Fruit fly (Drosophila melanogaster) whole organism, pupa: ENCODE results near the gene CG32201.
A peak's percentile ranks its signal among the peaks of the same experiment; 100 is the strongest.

ENCODE experiments used
- CG10348 ChIP-seq: fragments of 200-800 bp; sonication (Bioruptor generic); IDR thresholded peaks from 2 replicates; pipeline ENCODE4 v1.3.6; 2022; ENCODE audit warnings: missing biosample characterization, missing genetic modification characterization
- CG12605 ChIP-seq: fragments of 200-800 bp; sonication (Bioruptor generic); IDR thresholded peaks from 2 replicates; pipeline ENCODE4 v1.3.6; 2022; ENCODE audit warnings: missing biosample characterization, missing genetic modification characterization
- CG13204 ChIP-seq: fragments of 200-800 bp; sonication (Bioruptor generic); optimal IDR thresholded peaks from 2 replicates; lab custom pipeline; 2018; ENCODE audit warnings: missing biosample characterization, mild to moderate bottlenecking, missing genetic modification characterization, moderate library complexity
- CG14655 ChIP-seq: fragments of 200-800 bp; sonication (Bioruptor generic); optimal IDR thresholded peaks from 3 replicates; lab custom pipeline; 2017; ENCODE audit warnings: mild to moderate bottlenecking, missing biosample characterization, missing genetic modification reagents, missing genetic modification characterization
- CG15710 ChIP-seq: fragments of 200-800 bp; sonication (Bioruptor generic); optimal IDR thresholded peaks from 2 replicates; lab custom pipeline; 2018; ENCODE audit warnings: missing biosample characterization, mild to moderate bottlenecking, missing genetic modification characterization, moderate library complexity
- CG17806 ChIP-seq: fragments of 200-800 bp; sonication (Bioruptor generic); optimal IDR thresholded peaks from 2 replicates; lab custom pipeline; 2018; ENCODE audit warnings: missing biosample characterization, mild to moderate bottlenecking, missing genetic modification characterization, moderate library complexity
- CG32121 ChIP-seq: fragments of 200-800 bp; sonication (Bioruptor generic); IDR thresholded peaks from 2 replicates; pipeline ENCODE4 v1.3.6; 2022; ENCODE audit warnings: missing biosample characterization, missing genetic modification characterization
- CG34367 ChIP-seq: fragments of 200-800 bp; sonication (Bioruptor generic); optimal IDR thresholded peaks from 2 replicates; lab custom pipeline; 2018; ENCODE audit warnings: missing biosample characterization, mild to moderate bottlenecking, missing genetic modification characterization
- CG4496 ChIP-seq: fragments of 200-800 bp; sonication (Bioruptor generic); IDR thresholded peaks from 3 replicates; pipeline ENCODE4 v1.3.6; 2022; ENCODE audit warnings: missing biosample characterization, missing genetic modification characterization
- CG8159 ChIP-seq: fragments of 200-800 bp; sonication (Bioruptor generic); optimal IDR thresholded peaks from 3 replicates; lab custom pipeline; 2018; ENCODE audit warnings: missing biosample characterization, mild to moderate bottlenecking, missing genetic modification characterization, moderate library complexity
- CG8301 ChIP-seq: fragments of 200-800 bp; sonication (Bioruptor generic); optimal IDR thresholded peaks from 2 replicates; lab custom pipeline; 2018; ENCODE audit warnings: missing biosample characterization, mild to moderate bottlenecking, missing genetic modification characterization
- CG9948 ChIP-seq: fragments of 200-800 bp; sonication (Bioruptor generic); optimal IDR thresholded peaks from 2 replicates; lab custom pipeline; 2018; ENCODE audit warnings: missing biosample characterization, mild to moderate bottlenecking, missing genetic modification characterization, moderate library complexity
- D1 ChIP-seq: fragments of 200-800 bp; sonication (Bioruptor generic); optimal IDR thresholded peaks from 2 replicates; lab custom pipeline; 2018; ENCODE audit warnings: missing biosample characterization, mild to moderate bottlenecking, missing genetic modification characterization, moderate library complexity
- EcR ChIP-seq: fragments of 200-800 bp; sonication (Bioruptor generic); optimal IDR thresholded peaks from 3 replicates; lab custom pipeline; 2019; ENCODE audit warnings: missing biosample characterization, missing genetic modification characterization, mild to moderate bottlenecking, moderate library complexity, missing genetic modification reagents
- Ets98B ChIP-seq: fragments of 200-800 bp; sonication (Bioruptor generic); IDR thresholded peaks from 2 replicates; pipeline ENCODE4 v1.3.6; 2022; ENCODE audit warnings: missing biosample characterization, missing genetic modification characterization
- Pif1A ChIP-seq: fragments of 200-800 bp; sonication (Bioruptor generic); optimal IDR thresholded peaks from 3 replicates; lab custom pipeline; 2016; ENCODE audit warnings: missing biosample characterization, missing genetic modification characterization
- Pif1B ChIP-seq: fragments of 200-800 bp; sonication (Bioruptor generic); optimal IDR thresholded peaks from 3 replicates; lab custom pipeline; 2016; ENCODE audit warnings: missing biosample characterization, missing genetic modification characterization
- Snoo ChIP-seq: fragments of 200-800 bp; sonication (Bioruptor generic); optimal IDR thresholded peaks from 3 replicates; lab custom pipeline; 2017; ENCODE audit warnings: missing biosample characterization, mild to moderate bottlenecking, missing genetic modification characterization, inconsistent platforms
- fd96Ca ChIP-seq: fragments of 200-800 bp; sonication (Bioruptor generic); IDR thresholded peaks from 3 replicates; pipeline ENCODE4 v1.3.6; 2022; ENCODE audit warnings: missing biosample characterization, missing genetic modification characterization
- gl ChIP-seq: fragments of 200-800 bp; sonication (Bioruptor generic); optimal IDR thresholded peaks from 2 replicates; lab custom pipeline; 2018; ENCODE audit warnings: missing biosample characterization, mild to moderate bottlenecking, missing genetic modification characterization
- rn ChIP-seq: fragments of 200-800 bp; sonication (Bioruptor generic); IDR thresholded peaks from 2 replicates; pipeline ENCODE4 v1.3.6; 2022; ENCODE audit warnings: missing biosample characterization, missing genetic modification characterization

Gene CG32201

DNA sequence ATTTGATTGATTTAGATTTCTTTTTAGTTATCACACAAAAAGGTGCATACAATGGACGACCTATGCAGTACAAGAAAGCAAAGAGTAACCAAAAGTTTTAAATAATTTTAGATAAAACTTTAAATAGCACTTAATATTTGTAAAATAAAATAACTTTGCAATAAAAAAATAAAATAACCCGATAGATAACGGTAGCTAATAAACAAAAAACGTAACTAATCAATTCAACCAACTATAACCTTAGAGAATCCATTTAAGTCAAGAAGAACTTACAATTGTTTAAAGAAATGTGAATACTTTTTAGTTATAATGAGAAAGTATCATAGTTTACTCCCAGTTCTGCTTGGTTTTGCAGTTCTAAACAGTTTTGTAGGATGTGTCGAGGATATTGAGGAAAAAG, at the start of gene CG32201:
Gene CG32201, plus strand, starts transcription at position 301 of the 400 bp plus-strand sequence.
- TF ChIP-seq Ets98B (GFP tag; lab: Robert Waterston, UW) (no peak), CG15710 (tag; lab: Kevin White, UChicago) (no peak), fd96Ca (no peak), Pif1B (GFP tag; lab: Kevin White, UChicago) (no peak), Pif1A (GFP tag; lab: Kevin White, UChicago) (no peak), CG4496 (GFP tag; lab: Robert Waterston, UW) (no peak), CG32121 (no peak)

DNA sequence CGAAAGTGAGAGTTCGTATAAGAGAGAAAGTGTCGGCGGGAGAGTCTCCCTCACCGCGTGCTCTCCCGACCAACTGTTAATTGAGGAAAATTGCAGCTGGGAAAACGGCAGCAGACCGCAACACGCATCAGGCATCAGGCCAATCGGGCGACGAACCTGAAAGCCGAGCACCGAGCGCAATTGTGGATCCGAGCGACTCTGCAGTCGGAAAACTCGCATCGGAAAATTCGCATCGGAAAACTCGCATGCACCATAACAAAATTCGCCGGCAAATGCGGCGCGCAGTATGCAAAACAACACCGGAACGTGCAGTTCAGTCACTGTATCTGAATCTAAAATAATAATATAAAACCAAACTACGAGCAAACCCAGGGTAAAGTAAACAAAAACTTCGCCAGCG, 49.5 kb upstream of the CG32201 start, which contains the start of gene AstC-R1:
Gene AstC-R1, plus strand, starts transcription at position 301 of the 400 bp plus-strand sequence.
- no peak for TF ChIP-seq rn
- TF ChIP-seq CG4496 (GFP tag; lab: Robert Waterston, UW): peak; percentile 59; the same call in 2 of the 3 replicates
- TF ChIP-seq CG14655 (GFP tag; lab: Kevin White, UChicago): peak; percentile 34
- no peak for TF ChIP-seq CG13204 (GFP tag; lab: Kevin White, UChicago)

DNA sequence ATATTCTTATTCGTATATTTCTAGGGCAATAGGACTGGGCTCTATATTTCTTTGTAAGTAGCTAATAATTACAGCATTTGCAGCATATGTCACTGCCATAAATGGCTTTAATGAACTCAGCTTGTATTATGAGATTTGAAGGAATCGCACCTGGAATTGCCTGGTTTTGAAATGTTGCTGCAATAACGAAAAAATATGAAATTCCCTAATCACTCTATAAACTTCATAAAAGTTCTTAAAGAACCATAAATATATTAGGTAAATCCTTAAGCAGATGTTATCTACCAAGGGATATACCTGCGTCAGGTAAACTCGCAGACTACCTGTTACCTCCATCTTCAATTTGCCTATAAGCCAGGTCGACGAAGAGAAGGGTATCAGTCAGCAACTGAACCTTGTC, 21.0 kb upstream of the CG32201 start, which contains the start of gene CG7271:
Gene CG7271, plus strand, starts transcription at position 373 of the 400 bp plus-strand sequence.
- TF ChIP-seq CG12605 (GFP tag; lab: Robert Waterston, UW) (no peak), fd96Ca (no peak), CG8301 (tag; lab: Kevin White, UChicago) (no peak), CG10348 (no peak), CG34367 (tag; lab: Kevin White, UChicago) (no peak), Ets98B (GFP tag; lab: Robert Waterston, UW) (no peak)
- TF ChIP-seq, all 21 proteins: peak for 0

DNA sequence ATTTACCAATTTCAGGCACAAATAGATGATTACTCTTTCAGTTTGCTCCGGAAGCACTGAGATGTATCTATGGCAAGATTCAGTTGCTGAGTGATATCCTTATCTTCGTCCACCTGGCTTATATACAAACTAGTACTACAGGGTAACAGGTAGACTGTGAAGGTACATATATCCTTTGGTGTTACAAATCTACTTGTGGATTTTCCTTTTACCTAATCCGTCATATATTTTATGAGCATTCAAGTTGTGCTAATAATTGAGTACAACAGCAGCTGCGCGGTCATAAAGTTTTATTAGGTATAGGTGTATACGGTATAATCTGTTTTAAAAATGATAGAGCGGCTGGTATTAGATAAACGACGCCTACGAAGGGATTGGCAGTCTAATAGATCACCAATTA, 15.7 kb upstream of the CG32201 start, which contains the start of gene term:
Gene term, minus strand, starts transcription at position 101 of the 400 bp plus-strand sequence.
- no peak for TF ChIP-seq fd96Ca
- TF ChIP-seq CG10348: no peak
- TF ChIP-seq D1 (tag; lab: Kevin White, UChicago): no peak
- TF ChIP-seq gl: no peak
- TF ChIP-seq CG13204 (GFP tag; lab: Kevin White, UChicago): no peak
- TF ChIP-seq rn: no peak
- no peak for TF ChIP-seq Pif1B (GFP tag; lab: Kevin White, UChicago)
- no peak for TF ChIP-seq CG14655 (GFP tag; lab: Kevin White, UChicago)
- no peak for TF ChIP-seq CG32121
- no peak for TF ChIP-seq CG34367 (tag; lab: Kevin White, UChicago)
- TF ChIP-seq CG15710 (tag; lab: Kevin White, UChicago): no peak
- TF ChIP-seq Snoo (tag; lab: Kevin White, UChicago): no peak
- no peak for TF ChIP-seq Pif1A (GFP tag; lab: Kevin White, UChicago)
- TF ChIP-seq CG9948 (tag; lab: Kevin White, UChicago): no peak
- no peak for TF ChIP-seq CG8159
- no peak for TF ChIP-seq EcR (GFP tag; lab: Kevin White, UChicago)
- no peak for TF ChIP-seq Ets98B (GFP tag; lab: Robert Waterston, UW)

DNA sequence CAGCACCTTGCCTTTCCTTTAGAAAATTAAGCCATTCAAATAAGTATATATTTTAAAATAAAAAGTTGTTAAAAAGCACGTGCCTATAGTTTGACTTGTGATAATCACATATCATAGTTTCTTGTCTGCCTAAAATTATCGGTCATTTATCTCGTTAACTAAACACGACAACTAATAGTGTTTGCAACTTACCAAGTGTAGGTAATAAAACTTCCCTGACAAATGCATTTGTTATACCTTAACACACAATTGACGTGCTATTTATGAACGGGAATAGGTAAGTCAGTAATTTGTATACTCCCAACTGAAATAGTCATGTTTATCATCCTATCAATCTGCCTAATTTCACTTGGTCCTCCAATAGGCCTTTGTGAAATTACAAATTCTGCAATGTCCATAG, 6.3 kb upstream of the CG32201 start, which contains the start of gene CG18234:
Gene CG18234, plus strand, starts transcription at position 301 of the 400 bp plus-strand sequence.
- TF ChIP-seq Pif1B (GFP tag; lab: Kevin White, UChicago) (no peak), CG4496 (GFP tag; lab: Robert Waterston, UW) (no peak), CG32121 (no peak), CG14655 (GFP tag; lab: Kevin White, UChicago) (no peak), CG9948 (tag; lab: Kevin White, UChicago) (no peak), CG13204 (GFP tag; lab: Kevin White, UChicago) (no peak), Snoo (tag; lab: Kevin White, UChicago) (no peak), CG17806 (tag; lab: Kevin White, UChicago) (no peak), fd96Ca (no peak), CG8301 (tag; lab: Kevin White, UChicago) (no peak), CG34367 (tag; lab: Kevin White, UChicago) (no peak), CG12605 (GFP tag; lab: Robert Waterston, UW) (no peak), Ets98B (GFP tag; lab: Robert Waterston, UW) (no peak), CG8159 (no peak), EcR (GFP tag; lab: Kevin White, UChicago) (no peak), CG15710 (tag; lab: Kevin White, UChicago) (no peak), gl (no peak), D1 (tag; lab: Kevin White, UChicago) (no peak), Pif1A (GFP tag; lab: Kevin White, UChicago) (no peak)

DNA sequence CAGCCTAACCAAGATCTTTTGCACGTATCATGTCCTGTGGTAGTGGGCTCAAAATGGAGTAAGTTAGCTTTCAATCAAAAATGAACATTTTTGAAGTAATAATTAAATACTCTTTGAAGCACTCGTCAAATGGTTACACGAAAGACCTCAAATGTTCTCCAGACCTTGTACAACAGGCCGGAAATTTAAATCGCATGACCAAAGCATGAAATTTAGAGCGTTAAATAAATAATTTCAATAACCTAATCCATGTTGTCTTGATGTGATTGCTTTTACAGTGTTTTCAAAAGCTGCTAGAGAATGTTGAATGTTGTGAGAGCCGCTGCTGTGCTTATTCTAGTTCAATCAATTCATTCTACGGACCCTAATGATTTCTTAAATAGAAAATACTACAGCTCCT, 4.2 kb upstream of the CG32201 start, which contains the start of gene CG18233:
Gene CG18233, plus strand, starts transcription at position 301 of the 400 bp plus-strand sequence.
- no peak for TF ChIP-seq Pif1A (GFP tag; lab: Kevin White, UChicago)
- no peak for TF ChIP-seq Ets98B (GFP tag; lab: Robert Waterston, UW)
- no peak for TF ChIP-seq CG10348
- TF ChIP-seq CG8159: no peak
- TF ChIP-seq CG15710 (tag; lab: Kevin White, UChicago): no peak
- TF ChIP-seq EcR (GFP tag; lab: Kevin White, UChicago): no peak
- TF ChIP-seq Pif1B (GFP tag; lab: Kevin White, UChicago): no peak
- no peak for TF ChIP-seq CG8301 (tag; lab: Kevin White, UChicago)
- TF ChIP-seq fd96Ca: no peak
- no peak for TF ChIP-seq CG14655 (GFP tag; lab: Kevin White, UChicago)
- TF ChIP-seq CG13204 (GFP tag; lab: Kevin White, UChicago): no peak
